Fruit fly (Drosophila melanogaster): Measurements from ENCODE around the gene CG45101.
A peak's percentile ranks its signal among the peaks of the same experiment; 100 is the strongest.

Gene CG45101

DNA sequence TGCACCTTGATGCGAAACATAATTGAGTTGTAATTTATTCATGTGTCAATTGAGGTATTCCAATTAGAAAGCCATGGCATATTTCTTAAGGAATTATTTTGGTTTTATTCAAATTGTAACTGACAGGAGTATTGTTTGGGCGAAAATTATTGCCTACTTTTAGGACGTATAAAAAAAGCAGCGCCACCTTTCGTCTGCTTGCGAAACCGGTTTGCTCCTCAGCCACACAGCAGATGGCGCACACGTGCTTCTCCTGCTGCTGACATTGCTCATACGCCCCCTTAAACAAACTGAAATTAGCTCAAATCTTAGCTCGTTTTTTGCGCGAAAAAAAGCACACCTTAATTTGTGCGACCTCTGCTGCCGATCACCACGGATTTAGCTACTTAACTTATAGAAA lies 16.9 kb upstream of the CG45101 start (continued):
- TF ChIP-seq CG12391 (tag; optimal IDR thresholded peaks at IDR 0.05), result peak; percentile 50
- TF ChIP-seq hth (optimal IDR thresholded peaks at IDR 0.05), result no peak
- peak; percentile 99 for TF ChIP-seq CTCF (GFP tag; optimal IDR thresholded peaks at IDR 0.05)
- peak; percentile 7 for TF ChIP-seq pzg (GFP tag; optimal IDR thresholded peaks at IDR 0.05)
- peak; percentile 66 for TF ChIP-seq repo (GFP tag; optimal IDR thresholded peaks at IDR 0.05)
- no peak for TF ChIP-seq jigr1 (GFP tag; IDR thresholded peaks at IDR 0.05)
- TF ChIP-seq Rfx (GFP tag; IDR thresholded peaks at IDR 0.05), result peak; percentile 91
- TF ChIP-seq CG3726 (GFP tag; IDR thresholded peaks at IDR 0.05), result no peak
- TF ChIP-seq Myb (GFP tag; optimal IDR thresholded peaks at IDR 0.05), result peak; percentile 96
- TF ChIP-seq trh (GFP tag; optimal IDR thresholded peaks at IDR 0.05), result peak; percentile 28
- peak; percentile 25; the same call in 1 of the 2 replicates for TF ChIP-seq E2f2 (GFP tag; IDR thresholded peaks at IDR 0.05)
- TF ChIP-seq CG31388 (GFP tag; optimal IDR thresholded peaks at IDR 0.05), result peak; percentile 35
- TF ChIP-seq run (tag; optimal IDR thresholded peaks at IDR 0.05), result no peak
- TF ChIP-seq CG9932 (GFP tag; IDR thresholded peaks at IDR 0.05), result peak; percentile 84
- TF ChIP-seq gt (GFP tag; IDR thresholded peaks at IDR 0.05), result no peak
- TF ChIP-seq slou (GFP tag; optimal IDR thresholded peaks at IDR 0.05), result peak; percentile 9
- TF ChIP-seq Dbx (GFP tag; IDR thresholded peaks at IDR 0.05), result peak; percentile 81
- TF ChIP-seq ci (GFP tag; IDR thresholded peaks at IDR 0.05), result peak; percentile 93
- peak; percentile 46 for TF ChIP-seq CG12659 (GFP tag; optimal IDR thresholded peaks at IDR 0.05)
- peak; percentile 19 for TF ChIP-seq CG8924 (tag; optimal IDR thresholded peaks at IDR 0.05)
- peak; percentile 57; the same call in 1 of the 2 replicates for TF ChIP-seq Ada2b (GFP tag; IDR thresholded peaks at IDR 0.05)
- peak; percentile 95 for TF ChIP-seq NFAT (GFP tag; IDR thresholded peaks at IDR 0.05)
- TF ChIP-seq CG4707 (GFP tag; optimal IDR thresholded peaks at IDR 0.05), result peak; percentile 54
- TF ChIP-seq CG2889 (GFP tag; IDR thresholded peaks at IDR 0.05), result no peak
- no peak for TF ChIP-seq bigmax (GFP tag; optimal IDR thresholded peaks at IDR 0.05)
- no peak for TF ChIP-seq CG15073 (GFP tag; optimal IDR thresholded peaks at IDR 0.05)
- no peak for TF ChIP-seq gcm2 (GFP tag; optimal IDR thresholded peaks at IDR 0.05)
- TF ChIP-seq CG10565 (GFP tag; optimal IDR thresholded peaks at IDR 0.05), result no peak
- peak; percentile 53 for TF ChIP-seq Aef1 (GFP tag; IDR thresholded peaks at IDR 0.05)
- TF ChIP-seq CG9876 (GFP tag; optimal IDR thresholded peaks at IDR 0.05), result peak; percentile 83
- no peak for TF ChIP-seq Lpt (GFP tag; optimal IDR thresholded peaks at IDR 0.05)
- TF ChIP-seq CG13624 (GFP tag; optimal IDR thresholded peaks at IDR 0.05), result peak; percentile 69
- peak; percentile 79 for TF ChIP-seq Mad (GFP tag; optimal IDR thresholded peaks at IDR 0.05)
- peak; percentile 51 for TF ChIP-seq Jarid2 (GFP tag; optimal IDR thresholded peaks at IDR 0.05)
- TF ChIP-seq ATbp (GFP tag; optimal IDR thresholded peaks at IDR 0.05), result peak; percentile 65
- TF ChIP-seq Ets65A (GFP tag), result peak; percentile 96
- no peak for TF ChIP-seq hbn (GFP tag; IDR thresholded peaks at IDR 0.05; ENCODE audit: partially characterized antibody)
- TF ChIP-seq CoRest (tag; optimal IDR thresholded peaks at IDR 0.05), result peak; percentile 69
- TF ChIP-seq al (GFP tag; IDR thresholded peaks at IDR 0.05), result no peak
- no peak for TF ChIP-seq Dip2 (GFP tag; IDR thresholded peaks at IDR 0.05)
- TF ChIP-seq zfh2 (GFP tag; optimal IDR thresholded peaks at IDR 0.05), result no peak
- peak; percentile 28; the same call in 1 of the 2 replicates for TF ChIP-seq Bgb (GFP tag; IDR thresholded peaks at IDR 0.05; ENCODE audit: partially characterized antibody)
- TF ChIP-seq CG17829 (tag; optimal IDR thresholded peaks at IDR 0.05), result peak; percentile 82
- TF ChIP-seq Six4 (GFP tag; optimal IDR thresholded peaks at IDR 0.05), result peak; percentile 54
- peak; percentile 16 for TF ChIP-seq CG15011 (GFP tag; optimal IDR thresholded peaks at IDR 0.05)
- TF ChIP-seq Bdp1 (GFP tag; optimal IDR thresholded peaks at IDR 0.05), result peak; percentile 70
- TF ChIP-seq jing (GFP tag; optimal IDR thresholded peaks at IDR 0.05), result peak; percentile 45
- TF ChIP-seq HmgD (GFP tag; optimal IDR thresholded peaks at IDR 0.05), result peak; percentile 83
- TF ChIP-seq CG10321 (GFP tag; IDR thresholded peaks at IDR 0.05), result no peak
- TF ChIP-seq Mes4 (GFP tag; optimal IDR thresholded peaks at IDR 0.05), result peak; percentile 81
- TF ChIP-seq tll (GFP tag; optimal IDR thresholded peaks at IDR 0.05), result no peak
- TF ChIP-seq klu (GFP tag; IDR thresholded peaks at IDR 0.05), result no peak
- peak; percentile 48 for TF ChIP-seq Dek (tag; optimal IDR thresholded peaks at IDR 0.05)

All from whole organism, embryonic.